Fruit fly (Drosophila melanogaster) whole organism: Measurements from ENCODE around the gene NK7.1.

Source experiments
- CG8478 ChIP-seq: fragments of >200 bp; optimal IDR thresholded peaks from 2 replicates; lab custom pipeline; 2018; ENCODE audit warnings: inconsistent platforms
- pan ChIP-seq: fragments of >200 bp; optimal IDR thresholded peaks from 2 replicates; lab custom pipeline; 2017
- psq ChIP-seq: fragments of >200 bp; optimal IDR thresholded peaks from 2 replicates; lab custom pipeline; 2017
- usp ChIP-seq: fragments of >200 bp; optimal IDR thresholded peaks from 2 replicates; lab custom pipeline; 2017; ENCODE audit warnings: missing biosample characterization, missing genetic modification characterization, mixed read lengths

DNA sequence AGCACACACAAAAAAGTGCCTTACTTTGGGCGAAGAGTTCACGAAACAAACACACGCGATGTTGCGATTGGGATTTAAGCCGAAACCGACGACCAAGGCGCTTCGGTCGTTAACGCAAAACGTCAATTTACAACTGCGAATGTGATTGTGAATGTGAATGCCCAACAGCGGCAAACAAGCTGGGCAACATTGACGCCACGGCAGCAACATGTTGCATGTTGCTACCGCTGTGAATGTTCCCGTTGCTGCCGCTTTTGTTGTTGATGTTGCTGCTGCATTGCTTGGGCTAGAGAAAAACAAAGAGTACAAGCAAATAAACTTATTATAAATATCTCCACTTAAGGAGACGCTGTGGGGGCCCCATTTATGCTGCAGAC, at the start of gene NK7.1:
- TF ChIP-seq usp (GFP tag; lab: Kevin White, UChicago) (no peak), pan (lab: Kevin White, UChicago) (no peak), CG8478 (lab: Kevin White, UChicago) (no peak), psq (no peak)
